Worm (Caenorhabditis elegans): ENCODE data around the gene srlf-31.

DNA sequence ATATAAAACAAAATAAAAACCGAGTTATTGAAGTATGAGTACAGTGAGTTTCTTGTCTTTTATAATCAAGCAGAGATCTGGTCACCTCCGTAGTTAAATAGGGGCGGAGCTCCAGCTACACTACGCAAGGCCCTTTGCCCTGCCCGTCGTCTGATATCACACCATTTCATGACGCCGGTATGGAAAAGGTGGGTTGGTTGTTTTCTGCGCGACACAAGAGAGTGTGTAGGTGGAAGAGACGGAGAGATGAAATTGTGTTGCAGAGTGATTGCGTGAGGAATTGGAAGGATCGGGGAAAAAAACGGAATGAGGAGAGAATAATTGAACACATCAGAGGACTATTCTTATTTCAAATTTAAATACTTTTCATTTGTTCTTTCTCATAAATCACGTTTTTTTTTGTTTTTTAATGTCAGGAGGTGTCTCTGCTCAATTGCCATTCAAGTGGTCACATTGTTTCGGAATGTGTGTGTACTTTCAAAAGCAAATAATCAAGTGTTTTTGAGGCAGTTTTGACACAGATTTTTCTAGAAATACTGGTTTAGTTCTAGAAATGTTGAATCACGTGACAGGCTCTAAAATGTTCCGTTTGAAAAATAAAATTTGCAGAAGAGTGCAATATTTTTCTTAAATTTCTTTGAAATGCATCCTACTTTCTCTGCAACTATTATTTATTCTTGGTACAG is 7.1 kb downstream of the srlf-31 start, which contains the start of gene ZK822.9:
- TF ChIP-seq R02D3.7 (tag; optimal IDR thresholded peaks at IDR 0.05) = no peak
- TF ChIP-seq lin-13 (GFP tag; optimal IDR thresholded peaks at IDR 0.05) = no peak
- TF ChIP-seq elt-3 (tag; optimal IDR thresholded peaks at IDR 0.05) = no peak
- no peak for TF ChIP-seq alr-1 (tag; optimal IDR thresholded peaks at IDR 0.05)

All from whole organism, L2 larva.